Fruit fly (Drosophila melanogaster): ENCODE measurements around the gene Dnah3.

The Dnah3 gene

dm6 chr3L:4852411-4853050 lies 8.5 kb upstream of the Dnah3 start, which contains the start of gene CG32237 (continued):
- TF ChIP-seq CG7556 (GFP tag; optimal IDR thresholded peaks at IDR 0.05) (peak; percentile 34), tin (GFP tag; optimal IDR thresholded peaks at IDR 0.05) (no peak), nom (GFP tag; optimal IDR thresholded peaks at IDR 0.05) (no peak), pan (optimal IDR thresholded peaks at IDR 0.05) (no peak), pan (GFP tag; optimal IDR thresholded peaks at IDR 0.05 in 1 of 2, IDR thresholded peaks at IDR 0.05 in 1 of 2) (peak in 1 of 2 experiments; percentile 45), Ptx1 (GFP tag; IDR thresholded peaks at IDR 0.05) (peak; percentile 49; the same call in 1 of the 2 replicates), CG11504 (tag; optimal IDR thresholded peaks at IDR 0.05) (peak; percentile 40), unpg (GFP tag; optimal IDR thresholded peaks at IDR 0.05) (peak; percentile 37), CG2712 (tag; optimal IDR thresholded peaks at IDR 0.05) (peak; percentile 20), cato (GFP tag; optimal IDR thresholded peaks at IDR 0.05; ENCODE audit: borderline replicate concordance) (no peak), ken (GFP tag; IDR thresholded peaks at IDR 0.05) (no peak), CG6813 (GFP tag; optimal IDR thresholded peaks at IDR 0.05) (no peak), CG16813 (GFP tag; IDR thresholded peaks at IDR 0.05; ENCODE audit: partially characterized antibody) (no peak), Fer3 (tag; optimal IDR thresholded peaks at IDR 0.05) (peak; percentile 2), CG17361 (GFP tag; IDR thresholded peaks at IDR 0.05) (0 out of 3 replicates have a peak, but pooled peaks have one; percentile 19), az2 (GFP tag; optimal IDR thresholded peaks at IDR 0.05) (no peak), Nf-YC (tag; optimal IDR thresholded peaks at IDR 0.05) (peak; percentile 25), Myb (GFP tag; optimal IDR thresholded peaks at IDR 0.05) (no peak), dmrt99B (tag; optimal IDR thresholded peaks at IDR 0.05) (peak; percentile 47), CG32532 (GFP tag; IDR thresholded peaks at IDR 0.05) (no peak), dysf (GFP tag; IDR thresholded peaks at IDR 0.05) (peak; percentile 48; the same call in 1 of the 3 replicates), CG2120 (GFP tag; optimal IDR thresholded peaks at IDR 0.05) (no peak), gsb-n (tag; optimal IDR thresholded peaks at IDR 0.05) (peak; percentile 27), PHDP (tag; optimal IDR thresholded peaks at IDR 0.05) (peak; percentile 56), row (GFP tag; IDR thresholded peaks at IDR 0.05) (peak; percentile 62), Eip74EF (GFP tag; optimal IDR thresholded peaks at IDR 0.05) (peak in 1 of 2 experiments; percentile 69)

- no peak for TF ChIP-seq en (GFP tag; optimal IDR thresholded peaks at IDR 0.05)
- no peak for TF ChIP-seq CG6791 (GFP tag; IDR thresholded peaks at IDR 0.05; ENCODE audit: partially characterized antibody)
- peak; percentile 61; the same call in 1 of the 4 replicates for TF ChIP-seq chinmo (GFP tag; IDR thresholded peaks at IDR 0.05; ENCODE audit: partially characterized antibody)
- TF ChIP-seq sens (GFP tag), result peak; percentile 12
- no peak for TF ChIP-seq dati (GFP tag; IDR thresholded peaks at IDR 0.05)
Measured at dm6 chr3L:4853070-4853469, 8.0 kb upstream of the Dnah3 start.

DNA sequence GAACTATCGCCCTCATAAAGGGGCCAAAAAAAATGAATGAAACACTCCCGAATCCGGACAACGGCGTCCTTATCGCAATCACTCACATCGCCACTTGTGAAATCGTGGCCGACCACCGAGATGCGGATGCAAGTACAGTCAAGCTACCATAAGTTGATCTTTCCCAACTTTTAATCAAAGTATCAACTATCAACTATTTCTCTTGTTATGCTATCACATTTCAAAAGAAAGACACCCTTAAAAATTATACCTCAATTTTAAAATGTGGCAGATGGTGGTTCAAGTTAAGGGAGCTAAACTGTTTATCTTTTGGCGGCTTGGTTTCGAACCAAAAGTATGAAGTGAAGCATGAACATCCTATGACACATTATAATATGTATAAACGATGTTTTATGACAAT lies 6.9 kb upstream of the Dnah3 start:
- TF ChIP-seq ci (GFP tag; IDR thresholded peaks at IDR 0.05) (peak; percentile 55; the same call in 1 of the 3 replicates), row (GFP tag; IDR thresholded peaks at IDR 0.05) (0 out of 3 replicates have a peak, but pooled peaks have one; percentile 32), CG1233 (GFP tag; optimal IDR thresholded peaks at IDR 0.05) (no peak), CG6765 (GFP tag; optimal IDR thresholded peaks at IDR 0.05) (no peak), PHDP (tag; optimal IDR thresholded peaks at IDR 0.05) (no peak), CG42726 (GFP tag; IDR thresholded peaks at IDR 0.05; ENCODE audit: partially characterized antibody) (no peak), CG13894 (tag; optimal IDR thresholded peaks at IDR 0.05) (no peak), CG12769 (tag; optimal IDR thresholded peaks at IDR 0.05) (peak; percentile 12), Sox102F (GFP tag; optimal IDR thresholded peaks at IDR 0.05) (peak; percentile 6), CG12071 (GFP tag; optimal IDR thresholded peaks at IDR 0.05) (no peak), Med (GFP tag) (peak; percentile 61), NC2β (GFP tag; optimal IDR thresholded peaks at IDR 0.05) (no peak), CG13424 (tag; optimal IDR thresholded peaks at IDR 0.05) (peak; percentile 6), gem (tag; optimal IDR thresholded peaks at IDR 0.05) (peak; percentile 2), CG8359 (GFP tag; optimal IDR thresholded peaks at IDR 0.05; ENCODE audit: borderline replicate concordance) (no peak), grau (tag; optimal IDR thresholded peaks at IDR 0.05) (peak; percentile 80), Hsf (GFP tag; optimal IDR thresholded peaks at IDR 0.05) (no peak), CG17829 (tag; optimal IDR thresholded peaks at IDR 0.05) (no peak), CG34422 (GFP tag; IDR thresholded peaks at IDR 0.05) (no peak)

All from whole organism, embryonic.